Worm (Caenorhabditis elegans) whole organism, L4/young adult: ENCODE data around the gene clik-1.

Experiments used
- W03F9.2 ChIP-seq: fragments of 150-350 bp; optimal IDR thresholded peaks from 2 replicates; lab custom pipeline; 2014; ENCODE audit warnings: missing biosample characterization, missing genetic modification characterization
- dao-5 ChIP-seq: sonication (generic microtip); optimal IDR thresholded peaks from 2 replicates; lab custom pipeline; 2016; ENCODE audit warnings: missing genotype, missing genetic modification characterization, moderate library complexity, missing compliant biosample characterization
- him-1 ChIP-seq: sonication (generic microtip); optimal IDR thresholded peaks from 2 replicates; lab custom pipeline; 2016; ENCODE audit warnings: missing genotype, missing genetic modification reagents, missing genetic modification characterization, missing compliant biosample characterization

clik-1 gene

DNA sequence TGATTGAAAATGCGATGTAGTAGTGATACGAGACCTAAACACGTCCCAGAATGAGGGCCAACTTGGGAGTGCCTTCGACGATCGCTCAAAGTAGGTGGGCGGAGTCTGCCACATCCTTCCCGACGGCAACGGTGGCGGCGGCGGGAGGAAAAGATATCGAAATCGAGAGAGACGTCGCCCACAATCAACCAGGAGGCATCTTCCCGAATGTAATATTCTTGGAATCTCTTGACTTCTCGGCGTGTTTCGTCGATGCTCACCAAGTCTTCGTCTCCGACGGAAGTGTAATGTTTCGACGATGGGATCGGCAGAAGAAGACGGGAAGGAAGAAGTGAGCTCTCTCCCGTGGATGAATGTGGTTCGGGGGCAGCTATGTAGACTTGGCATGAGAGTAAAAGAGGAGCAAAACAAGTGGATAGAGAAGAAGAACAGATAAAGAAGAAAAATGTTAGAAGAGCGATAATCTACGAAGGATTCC, at the start of gene clik-1, which contains the start of gene T25F10.1:
Gene clik-1 (minus strand): TSS at position 281 of the 478 bp plus-strand sequence.
Gene T25F10.1 (plus strand): TSS at position 51 of the 478 bp plus-strand sequence.
- no peak for TF ChIP-seq W03F9.2 (tag; lab: Kevin White, UChicago)
- no peak for TF ChIP-seq him-1
- no peak for TF ChIP-seq dao-5 (tag; lab: Kevin White, UChicago)

DNA sequence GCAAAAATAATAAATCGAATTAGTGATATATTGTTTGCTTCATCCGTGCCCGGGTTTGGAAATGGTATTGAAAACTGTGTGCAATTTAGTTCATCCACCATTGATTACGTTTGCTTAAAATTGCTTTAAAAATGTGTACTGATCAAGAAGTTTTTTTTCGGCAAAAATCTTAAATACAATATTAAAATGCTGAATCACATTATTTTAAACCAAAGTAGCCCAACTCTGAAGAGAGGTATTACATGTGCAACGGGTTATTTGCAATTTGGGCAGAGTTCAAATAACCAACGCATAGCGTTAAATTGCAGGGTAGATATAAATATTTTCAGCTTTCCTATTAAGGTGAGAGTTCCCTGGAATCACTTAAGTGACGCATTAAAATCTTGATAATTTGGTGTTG, 48.7 kb upstream of the clik-1 start, which contains the start of gene dmsr-14:
Gene dmsr-14 (minus strand): TSS at position 101 of the 400 bp plus-strand sequence.
- TF ChIP-seq W03F9.2 (tag; lab: Kevin White, UChicago) = no peak
- no peak for TF ChIP-seq him-1

DNA sequence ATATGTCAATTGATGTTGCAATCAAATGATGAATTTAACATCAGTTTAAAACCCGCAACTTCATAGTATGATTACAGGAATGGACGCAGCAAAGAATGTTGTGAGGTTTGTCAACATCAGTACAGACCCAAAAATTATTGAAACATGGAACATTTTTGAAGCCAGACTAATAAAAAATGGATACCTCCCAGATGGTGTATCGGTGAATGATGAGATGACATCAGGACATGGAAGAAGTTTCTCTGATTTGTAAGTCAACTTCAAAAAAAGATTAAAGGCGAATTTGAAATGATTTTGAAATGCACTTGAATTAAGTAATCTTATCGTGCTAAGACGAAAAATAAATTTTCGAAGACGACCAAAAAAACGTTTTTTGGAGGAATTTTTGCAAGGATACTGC, 45.3 kb upstream of the clik-1 start:
- TF ChIP-seq dao-5 (tag; lab: Kevin White, UChicago) (no peak), W03F9.2 (tag; lab: Kevin White, UChicago) (no peak), him-1 (no peak)

DNA sequence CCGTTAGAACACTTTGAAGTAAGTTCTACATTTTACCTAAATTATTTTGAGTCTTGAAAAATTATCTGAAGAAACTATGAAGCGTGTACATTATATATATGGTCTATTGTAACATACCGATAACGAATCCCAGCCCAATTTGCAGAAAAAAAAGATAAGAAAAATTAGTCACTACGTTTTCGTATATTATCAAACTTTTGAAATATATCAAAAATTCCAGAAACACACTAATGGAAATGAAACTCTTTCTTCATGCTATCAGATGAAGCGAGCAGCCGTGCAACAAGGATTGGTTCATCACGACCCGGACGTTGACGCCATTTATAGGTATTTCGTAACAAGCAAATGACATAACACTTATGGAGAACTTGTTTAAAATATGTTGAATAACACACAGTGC, 43.3 kb upstream of the clik-1 start:
- no peak for TF ChIP-seq W03F9.2 (tag; lab: Kevin White, UChicago)
- TF ChIP-seq dao-5 (tag; lab: Kevin White, UChicago) = no peak
- TF ChIP-seq him-1 = no peak

DNA sequence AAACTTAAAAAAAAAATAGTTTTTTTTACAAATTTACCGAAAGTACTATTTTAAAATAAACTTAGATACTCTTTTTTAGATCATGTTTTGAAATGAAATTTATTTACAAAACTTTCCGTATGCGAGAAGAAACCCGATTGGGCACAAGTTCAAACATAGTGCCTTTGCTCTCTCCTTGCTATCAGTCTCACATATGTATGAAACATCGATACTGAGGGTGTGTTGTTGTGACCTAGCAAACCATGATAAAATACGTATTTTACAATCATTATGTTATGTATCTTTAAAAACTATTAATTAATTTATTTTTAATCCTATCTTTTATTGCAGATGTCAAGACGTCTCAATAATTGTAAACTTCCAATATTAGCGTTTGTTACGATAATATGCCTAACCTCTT, 41.6 kb upstream of the clik-1 start:
- TF ChIP-seq dao-5 (tag; lab: Kevin White, UChicago) = no peak
- no peak for TF ChIP-seq him-1
- no peak for TF ChIP-seq W03F9.2 (tag; lab: Kevin White, UChicago)

DNA sequence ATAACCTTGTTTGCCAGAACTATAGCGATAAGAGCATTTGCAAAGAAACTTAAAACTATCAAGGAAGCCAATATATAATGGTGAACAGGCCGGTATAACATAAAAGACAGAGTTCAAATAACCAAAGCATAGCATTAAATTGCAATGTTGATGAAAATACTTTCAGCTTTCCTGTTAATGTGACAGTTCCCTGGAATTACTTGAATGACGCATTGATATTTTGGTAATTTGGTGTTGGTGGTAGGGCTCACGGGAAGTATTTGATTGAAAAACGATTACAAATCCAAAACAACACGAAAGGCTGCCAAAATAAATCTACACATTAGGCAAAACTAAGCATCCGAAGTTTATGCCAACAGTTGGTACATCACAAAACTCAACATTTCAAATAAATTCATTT, 40.4 kb upstream of the clik-1 start, which contains the start of gene dmsr-16:
Gene dmsr-16 (minus strand): TSS at position 101 of the 400 bp plus-strand sequence.
- TF ChIP-seq dao-5 (tag; lab: Kevin White, UChicago) (no peak), W03F9.2 (tag; lab: Kevin White, UChicago) (no peak), him-1 (no peak)

DNA sequence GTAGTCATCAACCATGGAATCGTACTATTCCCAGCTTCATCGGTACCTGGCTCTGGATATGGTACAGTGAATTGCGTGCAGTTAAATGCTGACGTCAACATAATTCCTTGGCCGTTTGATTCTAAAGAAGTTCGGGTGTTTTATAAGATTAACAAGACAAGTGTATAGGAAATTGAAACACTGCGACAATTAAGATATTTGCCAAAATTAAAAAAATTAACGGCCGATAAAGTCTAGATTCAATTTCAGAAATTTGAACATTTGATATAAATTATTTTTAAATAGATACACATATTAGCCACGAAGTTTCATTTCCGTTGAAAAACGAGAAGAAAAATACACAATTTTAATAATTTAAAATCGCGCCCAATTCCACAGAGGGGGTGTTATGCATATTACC, 37.8 kb upstream of the clik-1 start, which contains the start of gene dmsr-12:
Gene dmsr-12 (minus strand): TSS at position 101 of the 400 bp plus-strand sequence.
- TF ChIP-seq W03F9.2 (tag; lab: Kevin White, UChicago) = no peak
- TF ChIP-seq him-1 = no peak
- TF ChIP-seq dao-5 (tag; lab: Kevin White, UChicago) = no peak

DNA sequence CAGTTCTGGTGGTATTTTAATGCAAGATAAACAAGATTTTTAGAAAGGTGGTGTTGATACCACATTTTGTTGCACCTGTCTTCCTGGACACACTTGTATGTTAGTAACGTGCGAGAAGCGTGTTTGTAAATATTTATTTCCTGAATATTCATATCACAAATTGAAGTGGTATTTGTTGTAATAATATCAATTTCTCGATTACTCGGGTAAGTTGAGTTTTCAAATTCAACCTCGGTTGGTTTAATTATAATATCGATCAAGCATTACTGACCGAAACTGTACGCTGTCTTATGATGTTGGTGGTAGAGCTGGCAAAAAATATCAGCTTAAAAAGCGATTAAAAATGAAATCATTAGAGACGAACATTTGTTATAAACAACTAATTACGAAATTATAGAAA, 35.5 kb upstream of the clik-1 start, which contains the start of gene dmsr-11:
Gene dmsr-11 (minus strand): TSS at position 101 of the 400 bp plus-strand sequence.
- TF ChIP-seq dao-5 (tag; lab: Kevin White, UChicago) = no peak
- no peak for TF ChIP-seq W03F9.2 (tag; lab: Kevin White, UChicago)
- no peak for TF ChIP-seq him-1

DNA sequence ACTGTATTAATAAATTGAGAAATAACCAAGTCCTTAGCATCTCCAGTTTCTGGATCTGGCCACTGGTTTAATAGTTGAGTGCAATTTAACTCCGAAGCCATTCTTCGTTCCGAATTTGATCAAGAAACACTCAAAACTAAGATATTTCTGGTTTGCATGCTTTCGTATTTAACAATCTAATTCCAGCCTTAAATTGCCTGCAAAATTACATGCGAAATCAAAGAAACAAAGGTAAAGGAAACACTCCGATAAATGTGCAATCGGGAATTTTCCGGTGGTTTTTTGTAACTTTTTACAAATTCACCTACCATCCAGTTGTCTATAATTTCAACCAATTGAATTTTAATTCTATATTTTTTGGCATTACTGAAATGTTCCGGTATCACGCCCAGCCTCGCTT, 33.3 kb upstream of the clik-1 start, which contains the start of gene dmsr-10:
Gene dmsr-10 (minus strand): TSS at position 101 of the 400 bp plus-strand sequence.
- TF ChIP-seq dao-5 (tag; lab: Kevin White, UChicago) = no peak

DNA sequence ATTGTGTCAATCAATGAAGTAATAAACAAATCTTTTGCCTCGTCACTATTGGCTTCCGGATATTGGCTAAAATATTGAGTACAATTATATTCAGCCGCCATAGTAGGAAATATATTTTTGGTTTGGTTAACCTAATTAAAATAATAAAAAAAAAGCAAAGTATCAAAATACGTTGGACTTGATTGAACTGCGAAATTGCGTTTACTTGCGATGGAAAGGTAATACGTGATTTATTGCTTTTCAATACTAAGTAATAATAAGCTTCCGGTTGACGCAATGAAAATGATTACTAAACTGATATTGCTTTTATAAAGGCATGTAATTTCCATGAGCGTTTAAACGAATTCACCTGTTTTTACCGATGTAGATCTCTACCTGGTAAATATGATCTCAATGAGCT, 31.0 kb upstream of the clik-1 start, which contains the start of gene dmsr-9:
Gene dmsr-9 (minus strand): TSS at position 101 of the 400 bp plus-strand sequence.
- TF ChIP-seq W03F9.2 (tag; lab: Kevin White, UChicago) = no peak
- TF ChIP-seq dao-5 (tag; lab: Kevin White, UChicago) = no peak
- TF ChIP-seq him-1 = no peak

DNA sequence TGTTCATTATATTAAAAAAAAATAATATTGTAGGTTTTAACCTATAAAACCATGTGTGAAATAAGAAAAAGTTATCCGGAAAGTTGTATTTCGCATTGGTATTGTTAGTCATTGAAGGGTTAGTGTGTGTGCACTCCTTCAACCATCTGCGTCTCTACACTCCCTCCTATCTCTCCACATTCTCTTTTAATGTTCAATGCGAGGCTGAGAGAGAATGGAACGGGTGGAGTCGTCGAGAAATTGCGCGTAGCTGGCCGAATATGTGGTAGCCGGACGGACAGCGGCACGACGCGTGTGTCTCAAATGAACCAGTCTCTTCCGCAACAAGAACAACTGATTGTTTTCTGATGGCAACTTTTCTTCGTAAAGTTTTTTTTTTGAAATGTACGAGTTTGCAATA, 28.4 kb upstream of the clik-1 start:
- TF ChIP-seq dao-5 (tag; lab: Kevin White, UChicago) (no peak), him-1 (no peak), W03F9.2 (tag; lab: Kevin White, UChicago) (no peak)

DNA sequence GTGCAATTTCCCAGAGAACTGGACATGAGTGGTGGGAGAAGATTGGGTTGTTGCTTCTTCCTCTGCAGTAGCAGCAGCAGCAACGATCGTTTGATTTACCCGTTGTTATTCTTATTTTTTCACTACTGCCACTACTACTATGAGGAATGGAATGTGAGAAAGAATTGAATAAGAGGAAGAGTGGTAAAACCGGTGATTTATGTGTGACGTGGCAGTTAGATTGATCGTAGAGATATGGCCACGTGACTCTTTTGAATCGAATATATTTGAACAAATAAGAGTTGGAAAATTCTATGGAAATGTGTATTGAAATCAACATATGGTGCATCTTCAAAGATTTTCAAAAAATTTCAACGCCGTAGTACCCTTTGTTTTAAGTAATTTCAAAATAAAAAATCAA, 27.7 kb upstream of the clik-1 start:
- TF ChIP-seq him-1 = no peak

DNA sequence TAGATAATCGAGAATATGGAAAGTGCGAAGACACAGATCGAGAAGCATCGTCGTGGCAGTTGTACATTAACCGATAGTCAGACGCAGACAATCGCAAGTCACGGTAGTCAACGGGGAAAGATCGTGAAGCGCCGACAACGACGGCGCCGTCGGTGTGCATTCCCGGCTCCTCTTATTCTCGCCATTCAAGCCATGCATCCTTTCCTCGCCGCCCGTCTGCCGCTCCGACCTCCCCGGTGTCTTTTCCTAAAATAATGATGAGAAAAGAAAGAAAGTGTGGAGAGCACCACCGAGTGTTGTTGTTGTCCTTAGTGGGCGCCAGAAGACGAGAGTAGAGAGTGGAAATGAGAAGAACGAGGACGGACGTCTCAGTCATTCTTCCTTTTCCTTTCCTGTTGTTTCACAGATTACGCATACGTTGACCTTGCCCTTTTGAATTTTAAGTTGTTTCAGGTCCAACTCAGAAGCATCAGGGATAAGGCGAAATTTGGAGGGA, 25.3 kb upstream of the clik-1 start, which contains the start of gene ZC404.1:
Gene ZC404.1 (plus strand): TSS at position 446 of the 496 bp plus-strand sequence.
- TF ChIP-seq dao-5 (tag; lab: Kevin White, UChicago) = no peak
- TF ChIP-seq him-1 = no peak
- no peak for TF ChIP-seq W03F9.2 (tag; lab: Kevin White, UChicago)

DNA sequence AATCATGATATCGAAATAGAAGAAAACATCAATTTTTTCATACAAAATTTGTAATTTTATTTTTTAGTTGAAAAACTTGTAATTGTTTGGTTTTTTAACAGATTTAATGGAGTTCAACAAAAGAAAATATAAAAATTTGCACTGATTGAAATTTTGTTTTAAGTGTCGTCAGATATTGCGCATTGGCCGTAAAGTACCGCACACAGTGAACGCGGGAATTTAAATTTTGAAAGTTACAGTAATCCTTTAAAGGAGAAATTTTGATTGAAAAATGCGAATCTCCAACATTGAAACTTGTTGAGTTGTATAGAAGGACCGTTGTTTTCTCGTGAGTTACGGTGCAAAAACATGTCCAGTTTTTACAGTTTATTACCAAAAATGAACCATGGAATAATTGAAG, 24.4 kb upstream of the clik-1 start:
- TF ChIP-seq W03F9.2 (tag; lab: Kevin White, UChicago) = no peak
- TF ChIP-seq dao-5 (tag; lab: Kevin White, UChicago) = no peak
- no peak for TF ChIP-seq him-1

DNA sequence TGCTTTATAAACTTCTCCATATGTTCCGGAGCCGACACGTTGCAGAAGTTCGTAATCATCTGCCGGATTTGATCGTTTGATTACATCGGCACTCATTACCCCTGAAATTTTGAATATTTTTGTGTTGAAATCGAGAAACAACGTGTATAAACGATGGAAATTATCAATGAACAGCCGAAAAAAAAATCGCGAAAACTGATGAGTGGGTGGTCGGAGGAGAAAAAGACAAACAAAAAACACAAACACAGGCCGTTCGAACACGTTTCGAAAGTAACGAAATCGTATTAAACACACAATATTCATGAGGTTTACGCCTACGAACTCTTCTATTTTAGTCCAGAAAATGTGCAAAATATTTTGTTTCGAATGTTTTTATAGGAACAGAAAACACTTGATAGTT, 24.0 kb upstream of the clik-1 start, which contains the start of gene gck-2:
Gene gck-2 (minus strand): TSS at position 101 of the 400 bp plus-strand sequence.
- TF ChIP-seq W03F9.2 (tag; lab: Kevin White, UChicago) = no peak
- no peak for TF ChIP-seq dao-5 (tag; lab: Kevin White, UChicago)
- no peak for TF ChIP-seq him-1
